Fruit fly (Drosophila melanogaster) whole organism: Measurements from ENCODE around the gene CG9269.

Source experiments
- CG8478 ChIP-seq: fragments of >200 bp; optimal IDR thresholded peaks from 2 replicates; lab custom pipeline; 2018; ENCODE audit warnings: inconsistent platforms
- EcR ChIP-seq, 2 experiments: fragments of >200 bp; optimal IDR thresholded peaks; 2 replicates each; lab custom pipeline; 2017; ENCODE audit warnings: missing biosample characterization in 2 of 2, missing genetic modification characterization in 2 of 2, missing genetic modification reagents in 2 of 2
- pan ChIP-seq: fragments of >200 bp; optimal IDR thresholded peaks from 2 replicates; lab custom pipeline; 2017
- psq ChIP-seq: fragments of >200 bp; optimal IDR thresholded peaks from 2 replicates; lab custom pipeline; 2017
- usp ChIP-seq: fragments of >200 bp; optimal IDR thresholded peaks from 2 replicates; lab custom pipeline; 2017; ENCODE audit warnings: missing biosample characterization, missing genetic modification characterization, mixed read lengths

dm6 chr3R:13600539-13600938 lies 15.2 kb upstream of the CG9269 start:
- no peak for TF ChIP-seq EcR (GFP tag; optimal IDR thresholded peaks at IDR 0.05; lab: Kevin White, UChicago)
- no peak for TF ChIP-seq usp (GFP tag; lab: Kevin White, UChicago)
- TF ChIP-seq psq, result no peak
- no peak for TF ChIP-seq pan (lab: Kevin White, UChicago)
- no peak for TF ChIP-seq CG8478 (lab: Kevin White, UChicago)
